Fruit fly (Drosophila melanogaster) whole organism, embryonic: ENCODE measurements around the gene Rab7.

Source experiments
- Atf6 ChIP-seq: fragments of 200-800 bp; sonication (Bioruptor generic); IDR thresholded peaks from 2 replicates; pipeline ENCODE4 v1.3.6; 2022; ENCODE audit warnings: missing biosample characterization, missing genetic modification characterization
- CG10959 ChIP-seq: fragments of 200-800 bp; sonication (Bioruptor generic); IDR thresholded peaks from 2 replicates; pipeline ENCODE4 v1.3.6; 2022; ENCODE audit warnings: missing biosample characterization, missing genetic modification characterization
- CG12659 ChIP-seq: fragments of 200-800 bp; sonication (Bioruptor generic); optimal IDR thresholded peaks from 3 replicates; lab custom pipeline; 2017; ENCODE audit warnings: mild to moderate bottlenecking, missing biosample characterization, missing genetic modification reagents, missing genetic modification characterization
- CG13287 ChIP-seq: fragments of 200-800 bp; sonication (Bioruptor generic); IDR thresholded peaks from 2 replicates; pipeline ENCODE4 v1.3.6; 2022; ENCODE audit warnings: missing biosample characterization, missing genetic modification characterization; ENCODE audit not compliant: partially characterized antibody
- CG15011 ChIP-seq: fragments of 200-800 bp; sonication (Bioruptor generic); optimal IDR thresholded peaks from 3 replicates; lab custom pipeline; 2018; ENCODE audit warnings: missing biosample characterization, mild to moderate bottlenecking, missing genetic modification characterization
- CG15696 ChIP-seq: fragments of 200-800 bp; sonication (Bioruptor generic); optimal IDR thresholded peaks from 2 replicates; lab custom pipeline; 2019; ENCODE audit warnings: missing biosample characterization, mild to moderate bottlenecking, missing genetic modification characterization, moderate library complexity
- CG16779 ChIP-seq: fragments of 200-800 bp; sonication (Bioruptor generic); IDR thresholded peaks from 2 replicates; pipeline ENCODE4 v1.3.6; 2022; ENCODE audit warnings: missing biosample characterization, missing genetic modification characterization
- CG16813 ChIP-seq: fragments of 200-800 bp; sonication (Bioruptor generic); IDR thresholded peaks from 3 replicates; pipeline ENCODE4 v1.3.6; 2022; ENCODE audit warnings: missing biosample characterization, missing genetic modification characterization; ENCODE audit not compliant: partially characterized antibody
- CG17359 ChIP-seq: fragments of 200-800 bp; sonication (Bioruptor generic); optimal IDR thresholded peaks from 3 replicates; lab custom pipeline; 2018; ENCODE audit warnings: missing biosample characterization, mild to moderate bottlenecking, missing genetic modification characterization, moderate library complexity
- CG17802 ChIP-seq: fragments of 200-800 bp; sonication (Bioruptor generic); optimal IDR thresholded peaks from 2 replicates; lab custom pipeline; 2018; ENCODE audit warnings: missing biosample characterization, mild to moderate bottlenecking, missing genetic modification characterization, moderate library complexity
- CG30403 ChIP-seq: fragments of 200-800 bp; sonication (Bioruptor generic); optimal IDR thresholded peaks from 3 replicates; lab custom pipeline; 2016; ENCODE audit warnings: missing biosample characterization, missing genetic modification characterization
- CG30431 ChIP-seq: fragments of 200-800 bp; sonication (Bioruptor generic); optimal IDR thresholded peaks from 2 replicates; lab custom pipeline; 2017; ENCODE audit warnings: missing biosample characterization, missing genetic modification characterization
- CG31388 ChIP-seq: fragments of 200-800 bp; sonication (Bioruptor generic); optimal IDR thresholded peaks from 2 replicates; lab custom pipeline; 2016; ENCODE audit warnings: missing biosample characterization, missing genetic modification characterization
- CG34422 ChIP-seq: fragments of 200-800 bp; sonication (Bioruptor generic); IDR thresholded peaks from 3 replicates; pipeline ENCODE4 v1.3.6; 2022; ENCODE audit warnings: missing biosample characterization, missing genetic modification characterization
- CG3726 ChIP-seq: fragments of 200-800 bp; sonication (Bioruptor generic); IDR thresholded peaks from 3 replicates; pipeline ENCODE4, ENCODE4 v1.3.6; 2022; ENCODE audit warnings: missing biosample characterization, missing genetic modification characterization
- CG3838 ChIP-seq: fragments of 200-800 bp; sonication (Bioruptor generic); optimal IDR thresholded peaks from 3 replicates; lab custom pipeline; 2016; ENCODE audit warnings: missing biosample characterization, missing genetic modification characterization
- CG4328 ChIP-seq: fragments of 200-800 bp; sonication (Bioruptor generic); optimal IDR thresholded peaks from 3 replicates; lab custom pipeline; 2017; ENCODE audit warnings: missing biosample characterization, missing genetic modification reagents, missing genetic modification characterization
- CG4360 ChIP-seq: fragments of 200-800 bp; sonication (Bioruptor generic); IDR thresholded peaks from 2 replicates; pipeline ENCODE4 v1.3.6; 2022; ENCODE audit warnings: missing biosample characterization, missing genetic modification characterization
- CG5245 ChIP-seq: fragments of 200-800 bp; sonication (Bioruptor generic); optimal IDR thresholded peaks from 3 replicates; lab custom pipeline; 2016; ENCODE audit warnings: missing biosample characterization, missing genetic modification characterization
- CG6272 ChIP-seq: fragments of 200-800 bp; sonication (Bioruptor generic); IDR thresholded peaks from 2 replicates; pipeline ENCODE4 v1.3.6; 2022; ENCODE audit warnings: missing biosample characterization, missing genetic modification characterization
- CG8281 ChIP-seq: fragments of 200-800 bp; sonication (Bioruptor generic); optimal IDR thresholded peaks from 2 replicates; lab custom pipeline; 2018; ENCODE audit warnings: missing biosample characterization, mild to moderate bottlenecking, missing genetic modification characterization, moderate library complexity
- CG8944 ChIP-seq: fragments of 200-800 bp; sonication (Bioruptor generic); optimal IDR thresholded peaks from 3 replicates; lab custom pipeline; 2016; ENCODE audit warnings: missing biosample characterization, missing genetic modification characterization
- CG9876 ChIP-seq: fragments of 200-800 bp; sonication (Bioruptor generic); optimal IDR thresholded peaks from 2 replicates; lab custom pipeline; 2016; ENCODE audit warnings: missing biosample characterization, missing genetic modification characterization
- CoRest ChIP-seq: fragments of 200-800 bp; sonication (Bioruptor generic); optimal IDR thresholded peaks from 3 replicates; lab custom pipeline; 2018; ENCODE audit warnings: missing biosample characterization, mild to moderate bottlenecking, missing genetic modification characterization, moderate library complexity
- Doc2 ChIP-seq: fragments of 200-800 bp; sonication (Bioruptor generic); IDR thresholded peaks from 2 replicates; pipeline ENCODE4 v1.3.6; 2022; ENCODE audit warnings: missing biosample characterization, missing genetic modification characterization
- Fer1 ChIP-seq: fragments of 200-800 bp; sonication (Bioruptor generic); optimal IDR thresholded peaks from 2 replicates; lab custom pipeline; 2017; ENCODE audit warnings: missing biosample characterization, mild to moderate bottlenecking, missing genetic modification characterization
- H2.0 ChIP-seq: fragments of 200-800 bp; sonication (Bioruptor generic); IDR thresholded peaks from 2 replicates; pipeline ENCODE4 v1.3.6; 2022; ENCODE audit warnings: missing biosample characterization, missing genetic modification characterization
- MBD-R2 ChIP-seq: fragments of 200-800 bp; sonication (Bioruptor generic); IDR thresholded peaks from 2 replicates; pipeline ENCODE4 v1.3.6; 2022; ENCODE audit warnings: missing biosample characterization, missing genetic modification characterization
- Optix ChIP-seq: fragments of 200-800 bp; sonication (Bioruptor generic); IDR thresholded peaks from 3 replicates; pipeline ENCODE4 v1.3.6; 2022; ENCODE audit warnings: missing biosample characterization, missing genetic modification characterization
- Scr ChIP-seq: fragments of 200-800 bp; sonication (Bioruptor generic); IDR thresholded peaks from 2 replicates; pipeline ENCODE4 v1.3.6; 2022; ENCODE audit warnings: missing biosample characterization, missing genetic modification characterization; ENCODE audit not compliant: partially characterized antibody
- al ChIP-seq: fragments of 200-800 bp; sonication (Bioruptor generic); IDR thresholded peaks from 2 replicates; pipeline ENCODE4 v1.3.6; 2022; ENCODE audit warnings: missing biosample characterization, missing genetic modification characterization
- bbx ChIP-seq: fragments of 200-800 bp; sonication (Bioruptor generic); IDR thresholded peaks from 2 replicates; pipeline ENCODE4 v1.3.6; 2022; ENCODE audit warnings: missing biosample characterization, missing genetic modification characterization; ENCODE audit not compliant: partially characterized antibody
- bowl ChIP-seq: fragments of 200-800 bp; sonication (Bioruptor generic); IDR thresholded peaks from 2 replicates; pipeline ENCODE4 v1.3.6; 2022; ENCODE audit warnings: missing biosample characterization, missing genetic modification characterization
- cg ChIP-seq: fragments of 200-800 bp; sonication (Bioruptor generic); optimal IDR thresholded peaks from 3 replicates; lab custom pipeline; 2019; ENCODE audit warnings: missing biosample characterization, mild to moderate bottlenecking, missing genetic modification characterization, moderate library complexity
- croc ChIP-seq: fragments of 200-800 bp; sonication (Bioruptor generic); conservative IDR thresholded peaks from 3 replicates; pipeline ENCODE4 v1.3.6; 2022; ENCODE audit warnings: missing biosample characterization, missing genetic modification characterization
- dan ChIP-seq: fragments of 200-800 bp; sonication (Bioruptor generic); IDR thresholded peaks from 2 replicates; pipeline ENCODE4 v1.3.6; 2022; ENCODE audit warnings: missing biosample characterization, missing genetic modification characterization
- en ChIP-seq: fragments of 200-800 bp; sonication (Bioruptor generic); optimal IDR thresholded peaks from 2 replicates; lab custom pipeline; 2016; ENCODE audit warnings: missing biosample characterization, missing genetic modification characterization
- fru ChIP-seq: fragments of >200 bp; optimal IDR thresholded peaks from 2 replicates; lab custom pipeline; 2017
- kah ChIP-seq: fragments of 200-800 bp; sonication (Bioruptor generic); optimal IDR thresholded peaks from 2 replicates; lab custom pipeline; 2018; ENCODE audit warnings: missing biosample characterization, mild to moderate bottlenecking, missing genetic modification characterization
- klu ChIP-seq: fragments of 200-800 bp; sonication (Bioruptor generic); IDR thresholded peaks from 2 replicates; pipeline ENCODE4 v1.3.6; 2022; ENCODE audit warnings: missing biosample characterization, missing genetic modification characterization
- lola ChIP-seq, 3 experiments: fragments of >200 bp in 2 of 3; fragments of 200-800 bp in 1 of 3; sonication (Bioruptor generic) in 1 of 3; optimal IDR thresholded peaks; 2 replicates each; lab custom pipeline; 2017 to 2019; ENCODE audit warnings: missing biosample characterization in 3 of 3, missing genetic modification characterization in 3 of 3, mild to moderate bottlenecking in 1 of 3, moderate library complexity in 1 of 3
- mam ChIP-seq: fragments of 200-800 bp; sonication (Bioruptor generic); optimal IDR thresholded peaks from 3 replicates; lab custom pipeline; 2016; ENCODE audit warnings: missing biosample characterization, missing genetic modification characterization
- otp ChIP-seq: fragments of 200-800 bp; sonication (Bioruptor generic); IDR thresholded peaks from 3 replicates; pipeline ENCODE4, ENCODE4 v1.3.6; 2022; ENCODE audit warnings: missing biosample characterization, missing genetic modification characterization
- row ChIP-seq: fragments of 200-800 bp; sonication (Bioruptor generic); IDR thresholded peaks from 3 replicates; pipeline ENCODE4 v1.3.6; 2022; ENCODE audit warnings: missing biosample characterization, missing genetic modification characterization
- run ChIP-seq: fragments of 200-800 bp; sonication (Bioruptor generic); optimal IDR thresholded peaks from 3 replicates; lab custom pipeline; 2018; ENCODE audit warnings: missing biosample characterization, mild to moderate bottlenecking, missing genetic modification characterization
- schlank ChIP-seq: fragments of 200-800 bp; sonication (Bioruptor generic); optimal IDR thresholded peaks from 2 replicates; lab custom pipeline; 2018; ENCODE audit warnings: missing biosample characterization, mild to moderate bottlenecking, missing genetic modification characterization
- slou ChIP-seq: fragments of 200-800 bp; sonication (Bioruptor generic); optimal IDR thresholded peaks from 3 replicates; lab custom pipeline; 2016; ENCODE audit warnings: missing biosample characterization, missing genetic modification characterization
- sob ChIP-seq: fragments of 200-800 bp; sonication (Bioruptor generic); IDR thresholded peaks from 2 replicates; pipeline ENCODE4 v1.3.6; 2022; ENCODE audit warnings: missing biosample characterization, missing genetic modification characterization
- sr ChIP-seq: fragments of 200-800 bp; sonication (Bioruptor generic); IDR thresholded peaks from 3 replicates; pipeline ENCODE4 v1.3.6; 2022; ENCODE audit warnings: missing biosample characterization, missing genetic modification characterization
- stc ChIP-seq: fragments of 200-800 bp; sonication (Bioruptor generic); IDR thresholded peaks from 2 replicates; pipeline ENCODE4 v1.3.6; 2022; ENCODE audit warnings: missing biosample characterization, missing genetic modification characterization
- sug ChIP-seq: fragments of 200-800 bp; optimal IDR thresholded peaks from 2 replicates; lab custom pipeline; 2019; ENCODE audit warnings: missing biosample characterization, mild to moderate bottlenecking, missing genetic modification characterization, moderate library complexity
- tx ChIP-seq: fragments of 200-800 bp; sonication (Bioruptor generic); optimal IDR thresholded peaks from 2 replicates; lab custom pipeline; 2016; ENCODE audit warnings: missing biosample characterization, missing genetic modification characterization
- zen2 ChIP-seq: fragments of 200-800 bp; sonication (Bioruptor generic); IDR thresholded peaks from 3 replicates; pipeline ENCODE4 v1.3.6; 2022; ENCODE audit warnings: missing biosample characterization, missing genetic modification characterization; ENCODE audit not compliant: partially characterized antibody

Gene Rab7

dm6 chr3R:23995460-23995859 lies 2.7 kb downstream of the Rab7 start, which contains the start of gene CG33108 (continued):
- TF ChIP-seq sug (tag; lab: Kevin White, UChicago) (peak; percentile 37), CG12659 (GFP tag; lab: Kevin White, UChicago) (peak; percentile 39), CoRest (tag; lab: Kevin White, UChicago) (no peak), CG6272 (GFP tag; lab: Robert Waterston, UW) (no peak), CG3838 (GFP tag; lab: Kevin White, UChicago) (no peak), CG4360 (no peak), zen2 (GFP tag; lab: Robert Waterston, UW) (no peak), CG34422 (no peak), CG17802 (tag; lab: Kevin White, UChicago) (peak; percentile 44), fru (lab: Kevin White, UChicago) (no peak), CG13287 (GFP tag; lab: Robert Waterston, UW) (peak; percentile 31; the same call in 1 of the 2 replicates), CG17359 (no peak), Atf6 (GFP tag; lab: Robert Waterston, UW) (no peak), en (no peak), Scr (GFP tag; lab: Robert Waterston, UW) (no peak), CG3726 (GFP tag; lab: Robert Waterston, UW) (no peak), cg (GFP tag; lab: Kevin White, UChicago) (no peak), stc (no peak), otp (GFP tag; lab: Robert Waterston, UW) (no peak), CG30403 (GFP tag; lab: Kevin White, UChicago) (no peak), MBD-R2 (GFP tag; lab: Robert Waterston, UW) (peak; percentile 38; the same call in 1 of the 2 replicates), bbx (GFP tag; lab: Robert Waterston, UW) (peak; percentile 36; the same call in 1 of the 2 replicates), CG9876 (GFP tag; lab: Kevin White, UChicago) (no peak), mam (no peak), CG30431 (GFP tag; lab: Kevin White, UChicago) (no peak), Fer1 (no peak), sr (GFP tag; lab: Robert Waterston, UW) (no peak), klu (no peak), row (GFP tag; lab: Robert Waterston, UW) (peak; percentile 50; the same call in 2 of the 3 replicates), CG10959 (GFP tag; lab: Robert Waterston, UW) (no peak), CG5245 (GFP tag; lab: Kevin White, UChicago) (no peak), H2.0 (GFP tag; lab: Robert Waterston, UW) (no peak), CG16779 (GFP tag; lab: Robert Waterston, UW) (no peak), schlank (tag; lab: Kevin White, UChicago) (no peak), sob (GFP tag; lab: Robert Waterston, UW) (no peak), tx (GFP tag; lab: Kevin White, UChicago) (no peak), lola (GFP tag; optimal IDR thresholded peaks at IDR 0.05; lab: Kevin White, UChicago) (no peak), croc (GFP tag; lab: Robert Waterston, UW) (no peak), CG15696 (tag; lab: Kevin White, UChicago) (no peak), dan (no peak), slou (no peak), kah (GFP tag; lab: Kevin White, UChicago) (no peak), al (GFP tag; lab: Robert Waterston, UW) (no peak), CG16813 (GFP tag; lab: Robert Waterston, UW) (no peak), Doc2 (no peak), run (no peak), Optix (GFP tag; lab: Robert Waterston, UW) (no peak), CG8944 (GFP tag; lab: Kevin White, UChicago) (no peak), bowl (GFP tag; lab: Robert Waterston, UW) (no peak), CG15011 (GFP tag; lab: Kevin White, UChicago) (no peak), CG4328 (GFP tag; lab: Kevin White, UChicago) (no peak), CG31388 (no peak), CG8281 (no peak)
